Worm (Caenorhabditis elegans) whole organism, midembryonic: Measurements from ENCODE around the gene T10D4.14.

Source experiments
- flt-1 ChIP-seq: fragments of 200-800 bp; sonication (Bioruptor generic); IDR thresholded peaks from 2 replicates; pipeline ENCODE4 v1.3.6; 2022; ENCODE audit warnings: missing genetic modification characterization, missing compliant biosample characterization
- ztf-23 ChIP-seq: fragments of 200-800 bp; sonication (Bioruptor generic); IDR thresholded peaks from 2 replicates; pipeline ENCODE4 v1.3.6; 2022; ENCODE audit warnings: missing genetic modification reagents, missing genetic modification characterization, missing compliant biosample characterization

- no peak for TF ChIP-seq flt-1 (GFP tag; lab: Robert Waterston, UW)
- no peak for TF ChIP-seq ztf-23 (GFP tag; lab: Robert Waterston, UW)
Observed at ce11 chrII:3108101-3108500, 43.4 kb downstream of the T10D4.14 start.
